Fruit fly (Drosophila melanogaster) whole organism, pupa: ENCODE results near the gene CG5043.

Source experiments
- CG10348 ChIP-seq: fragments of 200-800 bp; sonication (Bioruptor generic); IDR thresholded peaks from 2 replicates; pipeline ENCODE4 v1.3.6; 2022; ENCODE audit warnings: missing biosample characterization, missing genetic modification characterization
- CG12605 ChIP-seq: fragments of 200-800 bp; sonication (Bioruptor generic); IDR thresholded peaks from 2 replicates; pipeline ENCODE4 v1.3.6; 2022; ENCODE audit warnings: missing biosample characterization, missing genetic modification characterization
- CG13204 ChIP-seq: fragments of 200-800 bp; sonication (Bioruptor generic); optimal IDR thresholded peaks from 2 replicates; lab custom pipeline; 2018; ENCODE audit warnings: missing biosample characterization, mild to moderate bottlenecking, missing genetic modification characterization, moderate library complexity
- CG14655 ChIP-seq: fragments of 200-800 bp; sonication (Bioruptor generic); optimal IDR thresholded peaks from 3 replicates; lab custom pipeline; 2017; ENCODE audit warnings: mild to moderate bottlenecking, missing biosample characterization, missing genetic modification reagents, missing genetic modification characterization
- CG15710 ChIP-seq: fragments of 200-800 bp; sonication (Bioruptor generic); optimal IDR thresholded peaks from 2 replicates; lab custom pipeline; 2018; ENCODE audit warnings: missing biosample characterization, mild to moderate bottlenecking, missing genetic modification characterization, moderate library complexity
- CG17806 ChIP-seq: fragments of 200-800 bp; sonication (Bioruptor generic); optimal IDR thresholded peaks from 2 replicates; lab custom pipeline; 2018; ENCODE audit warnings: missing biosample characterization, mild to moderate bottlenecking, missing genetic modification characterization, moderate library complexity
- CG32121 ChIP-seq: fragments of 200-800 bp; sonication (Bioruptor generic); IDR thresholded peaks from 2 replicates; pipeline ENCODE4 v1.3.6; 2022; ENCODE audit warnings: missing biosample characterization, missing genetic modification characterization
- CG34367 ChIP-seq: fragments of 200-800 bp; sonication (Bioruptor generic); optimal IDR thresholded peaks from 2 replicates; lab custom pipeline; 2018; ENCODE audit warnings: missing biosample characterization, mild to moderate bottlenecking, missing genetic modification characterization
- CG4496 ChIP-seq: fragments of 200-800 bp; sonication (Bioruptor generic); IDR thresholded peaks from 3 replicates; pipeline ENCODE4 v1.3.6; 2022; ENCODE audit warnings: missing biosample characterization, missing genetic modification characterization
- CG8159 ChIP-seq: fragments of 200-800 bp; sonication (Bioruptor generic); optimal IDR thresholded peaks from 3 replicates; lab custom pipeline; 2018; ENCODE audit warnings: missing biosample characterization, mild to moderate bottlenecking, missing genetic modification characterization, moderate library complexity
- CG8301 ChIP-seq: fragments of 200-800 bp; sonication (Bioruptor generic); optimal IDR thresholded peaks from 2 replicates; lab custom pipeline; 2018; ENCODE audit warnings: missing biosample characterization, mild to moderate bottlenecking, missing genetic modification characterization
- CG9948 ChIP-seq: fragments of 200-800 bp; sonication (Bioruptor generic); optimal IDR thresholded peaks from 2 replicates; lab custom pipeline; 2018; ENCODE audit warnings: missing biosample characterization, mild to moderate bottlenecking, missing genetic modification characterization, moderate library complexity
- D1 ChIP-seq: fragments of 200-800 bp; sonication (Bioruptor generic); optimal IDR thresholded peaks from 2 replicates; lab custom pipeline; 2018; ENCODE audit warnings: missing biosample characterization, mild to moderate bottlenecking, missing genetic modification characterization, moderate library complexity
- EcR ChIP-seq: fragments of 200-800 bp; sonication (Bioruptor generic); optimal IDR thresholded peaks from 3 replicates; lab custom pipeline; 2019; ENCODE audit warnings: missing biosample characterization, missing genetic modification characterization, mild to moderate bottlenecking, moderate library complexity, missing genetic modification reagents
- Ets98B ChIP-seq: fragments of 200-800 bp; sonication (Bioruptor generic); IDR thresholded peaks from 2 replicates; pipeline ENCODE4 v1.3.6; 2022; ENCODE audit warnings: missing biosample characterization, missing genetic modification characterization
- Pif1A ChIP-seq: fragments of 200-800 bp; sonication (Bioruptor generic); optimal IDR thresholded peaks from 3 replicates; lab custom pipeline; 2016; ENCODE audit warnings: missing biosample characterization, missing genetic modification characterization
- Pif1B ChIP-seq: fragments of 200-800 bp; sonication (Bioruptor generic); optimal IDR thresholded peaks from 3 replicates; lab custom pipeline; 2016; ENCODE audit warnings: missing biosample characterization, missing genetic modification characterization
- Snoo ChIP-seq: fragments of 200-800 bp; sonication (Bioruptor generic); optimal IDR thresholded peaks from 3 replicates; lab custom pipeline; 2017; ENCODE audit warnings: missing biosample characterization, mild to moderate bottlenecking, missing genetic modification characterization, inconsistent platforms
- fd96Ca ChIP-seq: fragments of 200-800 bp; sonication (Bioruptor generic); IDR thresholded peaks from 3 replicates; pipeline ENCODE4 v1.3.6; 2022; ENCODE audit warnings: missing biosample characterization, missing genetic modification characterization
- gl ChIP-seq: fragments of 200-800 bp; sonication (Bioruptor generic); optimal IDR thresholded peaks from 2 replicates; lab custom pipeline; 2018; ENCODE audit warnings: missing biosample characterization, mild to moderate bottlenecking, missing genetic modification characterization
- rn ChIP-seq: fragments of 200-800 bp; sonication (Bioruptor generic); IDR thresholded peaks from 2 replicates; pipeline ENCODE4 v1.3.6; 2022; ENCODE audit warnings: missing biosample characterization, missing genetic modification characterization

CG5043 gene

DNA sequence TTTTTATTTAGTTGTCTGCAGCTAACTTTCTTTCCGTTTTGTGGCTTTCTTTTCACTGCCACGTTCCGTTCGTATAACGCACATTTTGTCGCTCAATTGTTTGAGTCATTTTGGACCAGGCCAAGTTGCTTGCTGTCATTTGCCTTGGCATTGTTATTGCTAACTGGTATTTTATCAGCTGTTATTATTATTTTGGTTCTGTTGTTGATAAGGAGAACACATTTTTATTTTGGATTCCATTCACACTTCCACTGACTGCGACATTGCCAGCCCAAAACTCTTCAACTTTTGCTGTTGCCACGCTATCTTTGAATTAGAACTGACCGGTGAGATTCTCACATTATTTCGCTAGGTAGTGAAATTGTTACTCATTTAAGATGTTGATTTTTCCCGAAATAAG, 42.9 kb upstream of the CG5043 start:
- TF ChIP-seq CG12605 (no peak), CG14655 (GFP tag; lab: Kevin White, UChicago) (no peak), CG32121 (no peak), fd96Ca (GFP tag; lab: Robert Waterston, UW) (no peak), CG34367 (tag; lab: Kevin White, UChicago) (no peak), Snoo (no peak), D1 (no peak), rn (GFP tag; lab: Robert Waterston, UW) (no peak), CG17806 (tag; lab: Kevin White, UChicago) (no peak), EcR (GFP tag; lab: Kevin White, UChicago) (no peak), CG8159 (tag; lab: Kevin White, UChicago) (no peak), CG13204 (GFP tag; lab: Kevin White, UChicago) (no peak), CG15710 (no peak), CG4496 (GFP tag; lab: Robert Waterston, UW) (no peak), CG10348 (GFP tag; lab: Robert Waterston, UW) (no peak), Pif1A (no peak)

dm6 chr2L:17394939-17395338, 38.7 kb upstream of the CG5043 start:
- TF ChIP-seq CG8301 (tag; lab: Kevin White, UChicago) (no peak), EcR (GFP tag; lab: Kevin White, UChicago) (peak; percentile 68)

DNA sequence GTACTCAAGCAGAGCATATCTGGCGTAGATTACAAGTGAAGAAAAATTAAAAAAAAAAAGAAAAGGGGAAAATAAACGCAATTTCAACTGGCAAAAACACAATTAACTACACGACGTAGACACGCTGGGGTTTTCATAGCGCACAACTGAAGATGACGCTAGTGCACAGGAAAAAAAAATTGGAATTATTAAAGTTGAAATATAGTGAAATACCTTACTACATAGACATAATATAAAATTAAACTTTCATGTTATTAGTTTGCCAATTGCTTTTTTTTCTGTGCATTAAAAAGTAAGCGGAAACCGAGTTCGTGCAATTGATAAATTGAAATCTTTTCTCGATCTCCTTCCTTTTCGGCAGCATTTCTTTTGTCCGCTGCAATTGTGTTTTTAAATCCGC, 36.3 kb upstream of the CG5043 start:
- peak; percentile 7 for TF ChIP-seq CG8301 (tag; lab: Kevin White, UChicago)
- TF ChIP-seq CG9948 (tag; lab: Kevin White, UChicago) = peak; percentile 0
- peak; percentile 32 for TF ChIP-seq Pif1A
- TF ChIP-seq CG14655 (GFP tag; lab: Kevin White, UChicago) = peak; percentile 28
- no peak for TF ChIP-seq Ets98B (GFP tag; lab: Robert Waterston, UW)

DNA sequence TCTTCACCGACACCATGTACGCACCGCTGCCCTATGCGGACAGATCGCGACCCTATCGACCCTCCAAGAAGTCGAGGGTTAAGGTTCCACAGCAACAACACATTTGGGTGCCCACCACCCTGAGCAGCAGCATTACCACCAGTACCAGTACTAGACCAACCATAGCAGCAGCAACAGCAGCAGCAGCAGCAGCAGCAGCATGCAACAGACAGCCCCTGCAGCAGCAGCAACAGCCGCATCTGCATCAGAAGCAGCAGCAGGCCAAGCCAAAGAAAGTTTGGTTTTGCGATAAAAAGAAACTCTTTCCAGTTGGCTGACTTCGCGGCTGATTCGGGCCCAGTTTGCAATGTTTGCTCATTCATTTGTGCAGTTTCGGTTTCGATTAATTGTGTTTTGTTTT, 31.2 kb upstream of the CG5043 start:
- TF ChIP-seq CG4496 (GFP tag; lab: Robert Waterston, UW) = no peak
- TF ChIP-seq Ets98B (GFP tag; lab: Robert Waterston, UW) = no peak
- TF ChIP-seq CG34367 (tag; lab: Kevin White, UChicago) = no peak
- no peak for TF ChIP-seq CG8301 (tag; lab: Kevin White, UChicago)
- no peak for TF ChIP-seq D1
- no peak for TF ChIP-seq CG32121
- TF ChIP-seq CG12605 = no peak
- no peak for TF ChIP-seq Pif1A
- TF ChIP-seq CG17806 (tag; lab: Kevin White, UChicago) = no peak
- no peak for TF ChIP-seq Snoo
- TF ChIP-seq CG13204 (GFP tag; lab: Kevin White, UChicago) = no peak
- TF ChIP-seq Pif1B (GFP tag; lab: Kevin White, UChicago) = no peak
- no peak for TF ChIP-seq gl (tag; lab: Kevin White, UChicago)
- no peak for TF ChIP-seq CG9948 (tag; lab: Kevin White, UChicago)

DNA sequence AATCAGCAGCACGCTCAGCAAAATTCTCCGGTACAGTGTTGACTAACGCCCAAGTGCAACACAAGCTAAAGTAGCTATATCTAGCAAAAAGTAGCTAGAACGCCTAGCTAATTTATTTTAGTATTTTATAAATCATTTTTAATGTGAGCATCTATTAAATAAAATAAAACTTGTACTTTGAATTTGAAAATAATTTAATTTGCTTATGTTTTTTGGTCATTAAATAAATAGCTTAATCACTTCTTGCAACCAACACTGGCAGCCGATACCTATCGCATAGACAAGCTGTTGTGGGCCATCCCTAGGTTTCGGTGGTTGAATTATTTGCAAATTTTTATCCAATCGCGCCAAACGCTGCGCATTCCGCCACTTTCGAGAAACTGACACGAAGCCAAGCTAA, 23.3 kb upstream of the CG5043 start, which contains the start of the genes Polr2J and CG15141:
Gene Polr2J, minus strand, starts transcription at position 49 of the 400 bp plus-strand sequence.
Gene CG15141, plus strand, starts transcription at position 284 of the 400 bp plus-strand sequence.
- TF ChIP-seq CG14655 (GFP tag; lab: Kevin White, UChicago) (no peak), CG34367 (tag; lab: Kevin White, UChicago) (peak; percentile 59), CG4496 (GFP tag; lab: Robert Waterston, UW) (peak; percentile 73), D1 (peak; percentile 33), EcR (GFP tag; lab: Kevin White, UChicago) (no peak), Pif1B (GFP tag; lab: Kevin White, UChicago) (peak; percentile 59), rn (GFP tag; lab: Robert Waterston, UW) (peak; percentile 66), CG8301 (tag; lab: Kevin White, UChicago) (no peak), CG10348 (GFP tag; lab: Robert Waterston, UW) (0 out of 2 replicates have a peak, but pooled peaks have one; percentile 32), CG12605 (no peak), CG32121 (peak; percentile 76), fd96Ca (GFP tag; lab: Robert Waterston, UW) (peak; percentile 61; the same call in 2 of the 3 replicates), CG15710 (peak; percentile 77), CG8159 (tag; lab: Kevin White, UChicago) (peak; percentile 69), Ets98B (GFP tag; lab: Robert Waterston, UW) (no peak; the same call in 1 of the 2 replicates), CG17806 (tag; lab: Kevin White, UChicago) (peak; percentile 72), CG9948 (tag; lab: Kevin White, UChicago) (peak; percentile 72)

- TF ChIP-seq CG8301 (tag; lab: Kevin White, UChicago) = no peak
- no peak for TF ChIP-seq CG14655 (GFP tag; lab: Kevin White, UChicago)
- no peak for TF ChIP-seq Ets98B (GFP tag; lab: Robert Waterston, UW)
- TF ChIP-seq CG34367 (tag; lab: Kevin White, UChicago) = no peak
- TF ChIP-seq CG13204 (GFP tag; lab: Kevin White, UChicago) = no peak
- TF ChIP-seq EcR (GFP tag; lab: Kevin White, UChicago) = no peak
- no peak for TF ChIP-seq CG12605
- TF ChIP-seq CG10348 (GFP tag; lab: Robert Waterston, UW) = no peak
Observed at dm6 chr2L:17412533-17412932, 21.1 kb upstream of the CG5043 start, which contains the start of gene Rsph9. TSS of gene Rsph9 (minus strand) at chr2L:17412633.

- TF ChIP-seq fd96Ca (GFP tag; lab: Robert Waterston, UW) = no peak
- no peak for TF ChIP-seq CG32121
- TF ChIP-seq CG4496 (GFP tag; lab: Robert Waterston, UW) = no peak
- no peak for TF ChIP-seq CG34367 (tag; lab: Kevin White, UChicago)
- TF ChIP-seq EcR (GFP tag; lab: Kevin White, UChicago) = no peak
- TF ChIP-seq CG13204 (GFP tag; lab: Kevin White, UChicago) = no peak
- TF ChIP-seq Snoo = no peak
- no peak for TF ChIP-seq CG17806 (tag; lab: Kevin White, UChicago)
- TF ChIP-seq CG14655 (GFP tag; lab: Kevin White, UChicago) = no peak
- no peak for TF ChIP-seq CG15710
- TF ChIP-seq CG8301 (tag; lab: Kevin White, UChicago) = no peak
- no peak for TF ChIP-seq CG9948 (tag; lab: Kevin White, UChicago)
- TF ChIP-seq Pif1A = no peak
- no peak for TF ChIP-seq CG8159 (tag; lab: Kevin White, UChicago)
- TF ChIP-seq D1 = no peak
- no peak for TF ChIP-seq Pif1B (GFP tag; lab: Kevin White, UChicago)
Observed at dm6 chr2L:17420419-17420818, 13.2 kb upstream of the CG5043 start.
